Fruit fly (Drosophila melanogaster) whole organism, prepupa: ENCODE results near the gene Cbs.

Experiments
- CG31627 ChIP-seq: fragments of 200-800 bp; sonication (Bioruptor generic); optimal IDR thresholded peaks from 3 replicates; lab custom pipeline; 2016; ENCODE audit warnings: missing biosample characterization, missing genetic modification characterization
- CG32006 ChIP-seq: fragments of 200-800 bp; sonication (Bioruptor generic); optimal IDR thresholded peaks from 3 replicates; lab custom pipeline; 2017; ENCODE audit warnings: missing biosample characterization, mild to moderate bottlenecking, missing genetic modification characterization
- CG3919 ChIP-seq: fragments of 200-800 bp; sonication (Bioruptor generic); optimal IDR thresholded peaks from 3 replicates; lab custom pipeline; 2016; ENCODE audit warnings: missing biosample characterization, missing genetic modification characterization
- CG4318 ChIP-seq: fragments of 200-800 bp; sonication (Bioruptor generic); optimal IDR thresholded peaks from 3 replicates; lab custom pipeline; 2017; ENCODE audit warnings: missing biosample characterization, mild to moderate bottlenecking, missing genetic modification characterization
- CG6792 ChIP-seq: fragments of 200-800 bp; sonication (Bioruptor generic); optimal IDR thresholded peaks from 3 replicates; lab custom pipeline; 2016; ENCODE audit warnings: missing biosample characterization, missing genetic modification characterization
- Eip75B ChIP-seq: fragments of 200-800 bp; sonication (Bioruptor generic); optimal IDR thresholded peaks from 3 replicates; lab custom pipeline; 2016; ENCODE audit warnings: missing biosample characterization, missing genetic modification characterization
- Ets96B ChIP-seq: fragments of 200-800 bp; optimal IDR thresholded peaks from 2 replicates; lab custom pipeline; 2019; ENCODE audit warnings: missing biosample characterization, mild to moderate bottlenecking, missing genetic modification characterization, moderate library complexity
- Sox102F ChIP-seq: fragments of 200-800 bp; sonication (Bioruptor generic); optimal IDR thresholded peaks from 2 replicates; lab custom pipeline; 2016; ENCODE audit warnings: missing biosample characterization, mild to moderate bottlenecking, missing genetic modification characterization
- Sox14 ChIP-seq: fragments of 200-800 bp; sonication (Bioruptor generic); optimal IDR thresholded peaks from 3 replicates; lab custom pipeline; 2016; ENCODE audit warnings: missing biosample characterization, missing genetic modification characterization
- acj6 ChIP-seq: fragments of 200-800 bp; sonication (Bioruptor generic); optimal IDR thresholded peaks from 3 replicates; lab custom pipeline; 2016; ENCODE audit warnings: missing biosample characterization, missing genetic modification characterization
- cyc ChIP-seq: fragments of 200-800 bp; sonication (Bioruptor generic); optimal IDR thresholded peaks from 3 replicates; lab custom pipeline; 2016; ENCODE audit warnings: missing biosample characterization, missing genetic modification characterization
- dsx ChIP-seq: fragments of 200-800 bp; optimal IDR thresholded peaks from 3 replicates; lab custom pipeline; 2019; ENCODE audit warnings: missing biosample characterization, mild to moderate bottlenecking, missing genetic modification characterization, moderate library complexity; ENCODE audit not compliant: poor library complexity, severe bottlenecking
- vri ChIP-seq: fragments of 200-800 bp; sonication (Bioruptor generic); optimal IDR thresholded peaks from 3 replicates; lab custom pipeline; 2016; ENCODE audit warnings: missing biosample characterization, mild to moderate bottlenecking, missing genetic modification characterization

dm6 chrX:21053849-21054581 is 9.1 kb downstream of the Cbs start, which contains the start of the genes Stt3A and bves:
- TF ChIP-seq vri (GFP tag; lab: Kevin White, UChicago) = peak; percentile 99
- TF ChIP-seq dsx (GFP tag; lab: Kevin White, UChicago) = peak; percentile 96
- TF ChIP-seq Eip75B (GFP tag; lab: Kevin White, UChicago) = peak; percentile 99
- TF ChIP-seq CG6792 (GFP tag; lab: Kevin White, UChicago) = peak; percentile 99
- TF ChIP-seq Sox14 (GFP tag; lab: Kevin White, UChicago) = peak; percentile 99
- peak; percentile 98 for TF ChIP-seq Ets96B (tag; lab: Kevin White, UChicago)
- peak; percentile 96 for TF ChIP-seq CG4318 (GFP tag; lab: Kevin White, UChicago)
- peak; percentile 98 for TF ChIP-seq acj6 (GFP tag; lab: Kevin White, UChicago)
- TF ChIP-seq cyc (GFP tag; lab: Kevin White, UChicago) = peak; percentile 97
- peak; percentile 98 for TF ChIP-seq CG3919 (GFP tag; lab: Kevin White, UChicago)
- peak; percentile 100 for TF ChIP-seq Sox102F
- TF ChIP-seq CG31627 (GFP tag; lab: Kevin White, UChicago) = peak; percentile 98
- peak; percentile 98 for TF ChIP-seq CG32006 (GFP tag; lab: Kevin White, UChicago)
